Fruit fly (Drosophila melanogaster) whole organism, embryonic: Measurements from ENCODE around the gene CG15425.

Experiments
- CG10959 ChIP-seq: fragments of 200-800 bp; sonication (Bioruptor generic); IDR thresholded peaks from 2 replicates; pipeline ENCODE4 v1.3.6; 2022; ENCODE audit warnings: missing biosample characterization, missing genetic modification characterization
- jumu ChIP-seq: fragments of 200-800 bp; sonication (Bioruptor generic); optimal IDR thresholded peaks from 3 replicates; lab custom pipeline; 2016; ENCODE audit warnings: missing biosample characterization, missing genetic modification characterization
- nerfin-1 ChIP-seq: fragments of 200-800 bp; sonication (Bioruptor generic); optimal IDR thresholded peaks from 3 replicates; lab custom pipeline; 2019; ENCODE audit warnings: missing biosample characterization, mild to moderate bottlenecking, missing genetic modification characterization, moderate library complexity

- TF ChIP-seq jumu (no peak), nerfin-1 (tag; lab: Kevin White, UChicago) (no peak), CG10959 (no peak)
These were observed 26.8 kb upstream of the CG15425 start for dm6 chr2L:4230562-4230961.
